Worm (Caenorhabditis elegans): Measurements from ENCODE around the gene R09E10.8.

DNA sequence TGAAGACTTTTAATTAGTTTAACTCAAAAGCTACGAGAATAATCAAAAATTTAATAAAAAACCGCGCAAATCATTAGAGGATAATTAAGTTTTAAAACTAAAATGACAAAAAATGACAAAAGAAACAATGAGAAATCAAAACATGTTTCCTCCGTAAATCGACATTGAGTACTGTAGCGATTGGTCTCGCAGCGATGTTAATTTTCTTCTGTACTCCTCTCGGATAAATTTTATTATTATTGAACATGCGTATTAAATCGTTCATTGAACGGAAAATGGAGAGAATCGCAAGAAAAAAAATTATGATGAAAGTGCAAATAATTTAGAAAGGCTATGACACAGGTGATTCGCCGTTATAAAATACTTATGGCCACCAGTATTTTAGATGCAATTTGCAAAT, 24.9 kb downstream of the R09E10.8 start:
- TF ChIP-seq elt-3 (tag; optimal IDR thresholded peaks at IDR 0.05) = no peak
- TF ChIP-seq fos-1 (tag; optimal IDR thresholded peaks at IDR 0.05) = no peak
- no peak for TF ChIP-seq aly-2 (tag; optimal IDR thresholded peaks at IDR 0.05)
- no peak for TF ChIP-seq mdl-1 (tag; optimal IDR thresholded peaks at IDR 0.05)
- TF ChIP-seq elt-2 (tag; optimal IDR thresholded peaks at IDR 0.05) = no peak
